Fruit fly (Drosophila melanogaster): ENCODE data around the gene CG13073.

The CG13073 gene

DNA sequence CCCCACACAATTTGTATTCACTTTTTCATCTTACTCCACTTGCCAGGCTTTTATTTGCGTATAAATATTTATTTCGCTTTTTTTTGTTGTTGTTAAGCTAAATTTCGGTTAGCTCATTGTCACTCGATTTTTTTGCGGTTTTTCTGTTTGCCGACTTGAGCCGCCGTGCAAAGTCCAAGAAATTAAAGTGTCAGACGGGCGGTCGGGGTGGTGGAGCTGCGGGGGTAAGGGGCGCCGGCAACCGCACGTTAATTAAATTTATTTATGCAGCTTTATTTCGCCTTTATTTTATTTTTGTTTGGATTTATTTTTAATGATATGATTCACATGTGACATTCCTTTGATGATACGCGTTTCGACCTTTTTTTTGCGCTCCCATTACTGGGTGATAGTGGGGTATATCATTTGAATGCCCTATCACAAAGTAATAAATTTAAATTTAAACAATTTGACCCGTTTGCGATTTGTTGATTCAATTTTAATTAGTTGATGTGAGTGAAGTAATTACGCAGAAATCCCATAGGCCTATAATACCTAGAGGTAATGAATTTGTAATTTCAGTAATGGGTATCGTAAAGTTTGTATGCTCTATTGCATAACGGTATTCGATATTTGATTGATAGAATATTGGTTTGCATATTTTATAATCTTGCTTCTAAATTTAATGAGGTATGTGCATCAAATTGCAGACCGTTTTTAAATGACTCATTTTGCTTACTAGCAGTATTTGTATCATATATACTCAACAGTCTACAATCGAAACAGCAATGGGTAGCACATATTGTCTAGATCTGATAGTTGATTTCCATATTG lies 51.5 kb downstream of the CG13073 start (continued):
- TF ChIP-seq bigmax (GFP tag; optimal IDR thresholded peaks at IDR 0.05) = no peak
- TF ChIP-seq CG7556 (GFP tag; optimal IDR thresholded peaks at IDR 0.05) = peak; percentile 32
- no peak for TF ChIP-seq CG16779 (GFP tag; IDR thresholded peaks at IDR 0.05)
- TF ChIP-seq zfh1 (GFP tag; IDR thresholded peaks at IDR 0.05) = 0 out of 3 replicates have a peak, but pooled peaks have one; percentile 35
- no peak for TF ChIP-seq CG4282 (GFP tag; optimal IDR thresholded peaks at IDR 0.05)
- peak; percentile 8 for TF ChIP-seq HHEX (GFP tag; optimal IDR thresholded peaks at IDR 0.05)
- TF ChIP-seq CG9437 (GFP tag; optimal IDR thresholded peaks at IDR 0.05) = peak; percentile 22
- TF ChIP-seq slbo (GFP tag; IDR thresholded peaks at IDR 0.05) = peak; percentile 78
- no peak for TF ChIP-seq CG18764 (GFP tag; optimal IDR thresholded peaks at IDR 0.05)
- no peak for TF ChIP-seq Xrp1 (GFP tag; IDR thresholded peaks at IDR 0.05)
- peak; percentile 29 for TF ChIP-seq CG12769 (tag; optimal IDR thresholded peaks at IDR 0.05)
- TF ChIP-seq MBD-R2 (GFP tag; IDR thresholded peaks at IDR 0.05) = no peak
- TF ChIP-seq CG33557 (GFP tag; optimal IDR thresholded peaks at IDR 0.05) = no peak
- peak; percentile 39; the same call in 1 of the 2 replicates for TF ChIP-seq CG31224 (GFP tag; IDR thresholded peaks at IDR 0.05)
- TF ChIP-seq fd3F (GFP tag; optimal IDR thresholded peaks at IDR 0.05) = peak; percentile 21
- TF ChIP-seq Dbx (GFP tag; IDR thresholded peaks at IDR 0.05) = peak; percentile 62; the same call in 2 of the 3 replicates
- TF ChIP-seq Nf-YA (GFP tag; IDR thresholded peaks at IDR 0.05) = no peak
- peak; percentile 71 for TF ChIP-seq sens (GFP tag)
- no peak for TF ChIP-seq CG18011 (GFP tag; optimal IDR thresholded peaks at IDR 0.05)
- no peak for TF ChIP-seq Ssrp (tag; optimal IDR thresholded peaks at IDR 0.05)
- no peak for TF ChIP-seq z (GFP tag; IDR thresholded peaks at IDR 0.05)
- peak; percentile 6; the same call in 1 of the 2 replicates for TF ChIP-seq CG14014 (GFP tag; IDR thresholded peaks at IDR 0.05)
- TF ChIP-seq Bgb (GFP tag; IDR thresholded peaks at IDR 0.05; ENCODE audit: partially characterized antibody) = no peak
- TF ChIP-seq Ptx1 (GFP tag; IDR thresholded peaks at IDR 0.05) = peak; percentile 49
- TF ChIP-seq BtbVII (GFP tag; optimal IDR thresholded peaks at IDR 0.05) = no peak
- TF ChIP-seq CG3838 (GFP tag; optimal IDR thresholded peaks at IDR 0.05) = peak; percentile 32
- peak; percentile 31 for TF ChIP-seq CG17359 (tag; optimal IDR thresholded peaks at IDR 0.05)
- no peak; the same call in 1 of the 2 replicates for TF ChIP-seq E2f1 (GFP tag; IDR thresholded peaks at IDR 0.05)
- TF ChIP-seq MESR4 (GFP tag; optimal IDR thresholded peaks at IDR 0.05) = no peak
- no peak for TF ChIP-seq CG30431 (GFP tag; optimal IDR thresholded peaks at IDR 0.05)
- TF ChIP-seq CG2889 (GFP tag; IDR thresholded peaks at IDR 0.05) = peak; percentile 41; the same call in 1 of the 3 replicates
- TF ChIP-seq HmgZ (tag; optimal IDR thresholded peaks at IDR 0.05) = peak; percentile 11
- TF ChIP-seq rib (GFP tag; IDR thresholded peaks at IDR 0.05) = peak; percentile 66; the same call in 1 of the 2 replicates
- TF ChIP-seq nau (GFP tag; optimal IDR thresholded peaks at IDR 0.05) = no peak
- TF ChIP-seq gro (GFP tag; optimal IDR thresholded peaks at IDR 0.05) = peak; percentile 33
- TF ChIP-seq bsh (GFP tag; optimal IDR thresholded peaks at IDR 0.05) = no peak
- no peak for TF ChIP-seq CG1529 (GFP tag; optimal IDR thresholded peaks at IDR 0.05)
- TF ChIP-seq CG17568 (GFP tag; optimal IDR thresholded peaks at IDR 0.05) = no peak
- no peak for TF ChIP-seq ftz-f1 (GFP tag; optimal IDR thresholded peaks at IDR 0.05)
- no peak for TF ChIP-seq dmrt11E (tag; optimal IDR thresholded peaks at IDR 0.05)
- peak; percentile 0 for TF ChIP-seq Max (GFP tag; optimal IDR thresholded peaks at IDR 0.05)
- peak; percentile 34 for TF ChIP-seq Atf-2 (GFP tag; optimal IDR thresholded peaks at IDR 0.05)
- no peak; the same call in 1 of the 2 replicates for TF ChIP-seq NFAT (GFP tag; IDR thresholded peaks at IDR 0.05)
- no peak for TF ChIP-seq CG10979 (tag; optimal IDR thresholded peaks at IDR 0.05)
- peak; percentile 37 for TF ChIP-seq Meics (GFP tag; optimal IDR thresholded peaks at IDR 0.05)
- peak; percentile 65 for TF ChIP-seq grau (tag; optimal IDR thresholded peaks at IDR 0.05)
- TF ChIP-seq CG1024 (GFP tag; IDR thresholded peaks at IDR 0.05) = no peak
- TF ChIP-seq Sin3A (optimal IDR thresholded peaks at IDR 0.05) = no peak
- peak; percentile 17 for TF ChIP-seq CG9609 (GFP tag; optimal IDR thresholded peaks at IDR 0.05)
- TF ChIP-seq CG18262 (tag; optimal IDR thresholded peaks at IDR 0.05) = peak; percentile 0

All from whole organism, embryonic.